Fruit fly (Drosophila melanogaster) whole organism, prepupa: ENCODE results near the gene Ppcs.

Source experiments
- Blimp-1 ChIP-seq: fragments of 200-800 bp; sonication (Bioruptor generic); optimal IDR thresholded peaks from 3 replicates; lab custom pipeline; 2017; ENCODE audit warnings: missing biosample characterization, missing genetic modification characterization, mild to moderate bottlenecking, moderate library complexity, missing genetic modification reagents
- CG10631 ChIP-seq: fragments of 200-800 bp; sonication (Bioruptor generic); optimal IDR thresholded peaks from 2 replicates; lab custom pipeline; 2016; ENCODE audit warnings: missing biosample characterization, missing genetic modification characterization
- CG11294 ChIP-seq: fragments of 200-800 bp; sonication (Bioruptor generic); IDR thresholded peaks from 2 replicates; pipeline ENCODE4 v1.3.6; 2022; ENCODE audit warnings: missing biosample characterization, missing genetic modification characterization
- CG11762 ChIP-seq: fragments of 200-800 bp; sonication (Bioruptor generic); optimal IDR thresholded peaks from 3 replicates; lab custom pipeline; 2016; ENCODE audit warnings: missing biosample characterization, missing genetic modification characterization; ENCODE audit not compliant: insufficient read depth
- CG11902 ChIP-seq: fragments of 200-800 bp; sonication (Bioruptor generic); optimal IDR thresholded peaks from 3 replicates; lab custom pipeline; 2016; ENCODE audit warnings: missing biosample characterization, missing genetic modification characterization
- CG15336 ChIP-seq: fragments of 200-800 bp; sonication (Bioruptor generic); IDR thresholded peaks from 2 replicates; pipeline ENCODE4 v1.3.6; 2022; ENCODE audit warnings: missing biosample characterization, missing genetic modification characterization
- CG1621 ChIP-seq: fragments of 200-800 bp; sonication (Bioruptor generic); optimal IDR thresholded peaks from 3 replicates; lab custom pipeline; 2018; ENCODE audit warnings: missing biosample characterization, mild to moderate bottlenecking, missing genetic modification characterization
- CG16779 ChIP-seq: fragments of 200-800 bp; sonication (Bioruptor generic); optimal IDR thresholded peaks from 3 replicates; lab custom pipeline; 2017; ENCODE audit warnings: missing biosample characterization, mild to moderate bottlenecking, missing genetic modification characterization
- CG3032 ChIP-seq: fragments of 200-800 bp; optimal IDR thresholded peaks from 2 replicates; lab custom pipeline; 2019; ENCODE audit warnings: missing biosample characterization, mild to moderate bottlenecking, missing genetic modification characterization, moderate library complexity
- CG31627 ChIP-seq: fragments of 200-800 bp; sonication (Bioruptor generic); optimal IDR thresholded peaks from 3 replicates; lab custom pipeline; 2016; ENCODE audit warnings: missing biosample characterization, missing genetic modification characterization
- CG32006 ChIP-seq: fragments of 200-800 bp; sonication (Bioruptor generic); optimal IDR thresholded peaks from 3 replicates; lab custom pipeline; 2017; ENCODE audit warnings: missing biosample characterization, mild to moderate bottlenecking, missing genetic modification characterization
- CG34406 ChIP-seq: fragments of 200-800 bp; sonication (Bioruptor generic); optimal IDR thresholded peaks from 3 replicates; lab custom pipeline; 2016; ENCODE audit warnings: missing biosample characterization, missing genetic modification characterization
- CG3919 ChIP-seq: fragments of 200-800 bp; sonication (Bioruptor generic); optimal IDR thresholded peaks from 3 replicates; lab custom pipeline; 2016; ENCODE audit warnings: missing biosample characterization, missing genetic modification characterization
- CG6276 ChIP-seq: fragments of 200-800 bp; sonication (Bioruptor generic); optimal IDR thresholded peaks from 2 replicates; lab custom pipeline; 2017; ENCODE audit warnings: missing biosample characterization, mild to moderate bottlenecking, missing genetic modification characterization
- CG6792 ChIP-seq: fragments of 200-800 bp; sonication (Bioruptor generic); optimal IDR thresholded peaks from 3 replicates; lab custom pipeline; 2016; ENCODE audit warnings: missing biosample characterization, missing genetic modification characterization
- CG6808 ChIP-seq: fragments of 200-800 bp; sonication (Bioruptor generic); optimal IDR thresholded peaks from 3 replicates; lab custom pipeline; 2017; ENCODE audit warnings: missing biosample characterization, missing genetic modification characterization, mild to moderate bottlenecking, moderate library complexity, missing genetic modification reagents
- CG8119 ChIP-seq: fragments of 200-800 bp; sonication (Bioruptor generic); IDR thresholded peaks from 3 replicates; pipeline ENCODE4 v1.3.6; 2022; ENCODE audit warnings: missing biosample characterization, missing genetic modification characterization
- CG8319 ChIP-seq: fragments of 200-800 bp; sonication (Bioruptor generic); optimal IDR thresholded peaks from 3 replicates; lab custom pipeline; 2016; ENCODE audit warnings: missing biosample characterization, missing genetic modification characterization
- CG8632 ChIP-seq: fragments of 200-800 bp; sonication (Bioruptor generic); optimal IDR thresholded peaks from 3 replicates; lab custom pipeline; 2016; ENCODE audit warnings: missing biosample characterization, missing genetic modification characterization
- CG9139 ChIP-seq: fragments of 200-800 bp; sonication (Bioruptor generic); optimal IDR thresholded peaks from 3 replicates; lab custom pipeline; 2017; ENCODE audit warnings: missing biosample characterization, mild to moderate bottlenecking, missing genetic modification characterization
- Eip75B ChIP-seq: fragments of 200-800 bp; sonication (Bioruptor generic); optimal IDR thresholded peaks from 3 replicates; lab custom pipeline; 2016; ENCODE audit warnings: missing biosample characterization, missing genetic modification characterization
- Ets21C ChIP-seq: fragments of 200-800 bp; sonication (Bioruptor generic); optimal IDR thresholded peaks from 3 replicates; lab custom pipeline; 2016; ENCODE audit warnings: missing biosample characterization, missing genetic modification characterization
- Gug ChIP-seq: fragments of 200-800 bp; sonication (Bioruptor generic); IDR thresholded peaks from 2 replicates; pipeline ENCODE4 v1.3.6; 2022; ENCODE audit warnings: missing biosample characterization, missing genetic modification characterization
- Hr38 ChIP-seq: sonication (Bioruptor generic); optimal IDR thresholded peaks from 2 replicates; lab custom pipeline; 2016; ENCODE audit warnings: missing biosample characterization, missing genetic modification characterization
- Hr39 ChIP-seq: fragments of 200-800 bp; sonication (Bioruptor generic); optimal IDR thresholded peaks from 2 replicates; lab custom pipeline; 2016; ENCODE audit warnings: missing biosample characterization, missing genetic modification characterization
- Hr4 ChIP-seq: fragments of 200-800 bp; sonication (Bioruptor generic); optimal IDR thresholded peaks from 3 replicates; lab custom pipeline; 2016; ENCODE audit warnings: missing biosample characterization, missing genetic modification characterization
- Lpt ChIP-seq: fragments of 200-800 bp; sonication (Bioruptor generic); optimal IDR thresholded peaks from 3 replicates; lab custom pipeline; 2016; ENCODE audit warnings: missing biosample characterization, missing genetic modification characterization
- OdsH ChIP-seq: fragments of 200-800 bp; sonication (Bioruptor generic); optimal IDR thresholded peaks from 3 replicates; lab custom pipeline; 2016; ENCODE audit warnings: missing biosample characterization, missing genetic modification characterization
- Smox ChIP-seq: fragments of 200-800 bp; sonication (Bioruptor generic); optimal IDR thresholded peaks from 3 replicates; lab custom pipeline; 2016; ENCODE audit warnings: missing biosample characterization, missing genetic modification characterization
- Sox102F ChIP-seq: fragments of 200-800 bp; sonication (Bioruptor generic); optimal IDR thresholded peaks from 2 replicates; lab custom pipeline; 2016; ENCODE audit warnings: missing biosample characterization, mild to moderate bottlenecking, missing genetic modification characterization
- Sox14 ChIP-seq: fragments of 200-800 bp; sonication (Bioruptor generic); optimal IDR thresholded peaks from 3 replicates; lab custom pipeline; 2016; ENCODE audit warnings: missing biosample characterization, missing genetic modification characterization
- Sox15 ChIP-seq: fragments of 200-800 bp; sonication (Bioruptor generic); optimal IDR thresholded peaks from 3 replicates; lab custom pipeline; 2016; ENCODE audit warnings: missing biosample characterization, missing genetic modification characterization
- cyc ChIP-seq: fragments of 200-800 bp; sonication (Bioruptor generic); optimal IDR thresholded peaks from 3 replicates; lab custom pipeline; 2016; ENCODE audit warnings: missing biosample characterization, missing genetic modification characterization
- eg ChIP-seq: fragments of 200-800 bp; sonication (Bioruptor generic); IDR thresholded peaks from 3 replicates; pipeline ENCODE4 v1.3.6; 2022; ENCODE audit warnings: missing biosample characterization, missing genetic modification characterization
- esn ChIP-seq: fragments of 200-800 bp; sonication (Bioruptor generic); optimal IDR thresholded peaks from 2 replicates; lab custom pipeline; 2016; ENCODE audit warnings: missing biosample characterization, mild to moderate bottlenecking, missing genetic modification characterization, moderate library complexity
- fd59A ChIP-seq: fragments of 200-800 bp; sonication (Bioruptor generic); optimal IDR thresholded peaks from 2 replicates; lab custom pipeline; 2017; ENCODE audit warnings: missing biosample characterization, mild to moderate bottlenecking, missing genetic modification characterization, missing genetic modification reagents
- lz ChIP-seq: fragments of 200-800 bp; sonication (Bioruptor generic); optimal IDR thresholded peaks from 3 replicates; lab custom pipeline; 2016; ENCODE audit warnings: missing biosample characterization, missing genetic modification characterization
- net ChIP-seq: fragments of 200-800 bp; sonication (Bioruptor generic); optimal IDR thresholded peaks from 3 replicates; lab custom pipeline; 2016; ENCODE audit warnings: missing biosample characterization, missing genetic modification characterization
- pdm3 ChIP-seq: fragments of 200-800 bp; sonication (Bioruptor generic); optimal IDR thresholded peaks from 3 replicates; lab custom pipeline; 2016; ENCODE audit warnings: missing biosample characterization, missing genetic modification characterization
- spab ChIP-seq: fragments of 200-800 bp; sonication (Bioruptor generic); optimal IDR thresholded peaks from 2 replicates; lab custom pipeline; 2017; ENCODE audit warnings: missing biosample characterization, mild to moderate bottlenecking, missing genetic modification characterization, missing genetic modification reagents
- ss ChIP-seq, 2 experiments: fragments of 200-800 bp; sonication (Bioruptor generic); optimal IDR thresholded peaks; 2 replicates in 1 of 2; 3 replicates in 1 of 2; lab custom pipeline; 2017 to 2018; ENCODE audit warnings: mild to moderate bottlenecking in 2 of 2, missing biosample characterization in 2 of 2, missing genetic modification characterization in 2 of 2, moderate library complexity in 1 of 2
- svp ChIP-seq: fragments of 200-800 bp; sonication (Bioruptor generic); peaks from one replicate; lab custom pipeline; 2016; ENCODE audit warnings: missing biosample characterization, missing genetic modification characterization
- vri ChIP-seq: fragments of 200-800 bp; sonication (Bioruptor generic); optimal IDR thresholded peaks from 3 replicates; lab custom pipeline; 2016; ENCODE audit warnings: missing biosample characterization, mild to moderate bottlenecking, missing genetic modification characterization

The Ppcs gene

DNA sequence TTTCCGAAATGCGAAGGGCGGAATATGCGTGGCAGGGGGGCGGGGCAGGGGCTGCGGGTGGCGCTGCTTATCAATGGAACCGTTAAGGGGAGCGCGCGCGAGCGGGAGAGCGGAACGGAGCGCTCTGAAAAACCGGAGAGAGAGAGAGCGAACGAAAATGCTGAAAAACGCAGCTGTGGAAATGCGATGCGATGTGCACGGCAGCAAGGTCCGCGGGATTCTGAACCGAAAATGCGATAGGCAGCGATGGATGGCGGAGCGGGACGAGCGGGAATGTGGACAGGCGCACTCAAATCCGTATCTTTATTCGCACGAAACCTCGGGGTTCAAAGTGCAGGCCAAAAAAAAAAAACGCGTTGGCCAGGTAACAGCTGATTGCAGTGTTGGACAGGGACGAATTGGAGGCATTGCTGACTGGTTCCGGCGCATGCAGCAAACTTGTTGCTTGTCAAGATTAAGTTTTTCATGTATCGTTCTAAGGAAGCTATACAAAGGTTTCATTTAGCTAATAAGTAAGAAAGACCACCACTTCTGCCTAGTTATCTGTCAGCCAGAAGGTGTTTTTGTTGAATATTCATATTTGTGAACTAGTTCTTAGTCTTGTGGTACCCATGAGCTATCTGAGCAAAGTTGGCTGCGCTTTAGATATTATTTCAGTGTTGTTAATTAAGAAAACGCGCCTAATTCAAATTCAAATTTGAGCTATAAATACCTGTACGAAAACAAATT lies at the start of gene Ppcs (continued):
- TF ChIP-seq CG8632 (GFP tag; lab: Kevin White, UChicago) (peak; percentile 46), CG3919 (GFP tag; lab: Kevin White, UChicago) (peak; percentile 84), vri (GFP tag; lab: Kevin White, UChicago) (peak; percentile 52), CG6808 (GFP tag; lab: Kevin White, UChicago) (peak; percentile 99), CG11762 (GFP tag; lab: Kevin White, UChicago) (peak; percentile 66), CG16779 (tag; lab: Kevin White, UChicago) (peak; percentile 91), CG11902 (GFP tag; lab: Kevin White, UChicago) (no peak), ss (GFP tag; optimal IDR thresholded peaks at IDR 0.05; lab: Kevin White, UChicago) (peak; percentile 94 to 95), spab (peak; percentile 80)

DNA sequence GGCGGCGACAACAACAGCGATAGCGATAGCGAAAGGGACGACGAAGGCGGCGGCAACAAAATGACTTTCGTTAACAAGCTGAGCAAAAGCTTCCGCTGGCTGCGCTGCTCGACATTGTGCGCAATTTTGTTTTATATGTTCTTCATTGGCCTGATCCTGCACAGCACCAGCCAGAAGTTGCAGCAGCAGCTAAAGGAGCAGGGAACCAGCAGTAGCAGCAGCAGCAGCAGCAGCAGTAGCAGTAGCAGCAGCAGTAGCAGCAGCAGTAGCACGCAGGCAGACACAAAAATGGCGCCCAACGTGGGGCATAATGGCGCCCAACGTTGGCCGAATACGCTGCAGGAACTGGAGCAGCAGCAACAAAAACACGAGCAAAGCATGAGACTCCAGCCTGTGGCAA lies 42.3 kb upstream of the Ppcs start:
- TF ChIP-seq esn (GFP tag; lab: Kevin White, UChicago) = no peak
- no peak for TF ChIP-seq spab
- TF ChIP-seq CG11902 (GFP tag; lab: Kevin White, UChicago) = no peak
- no peak for TF ChIP-seq CG10631 (GFP tag; lab: Kevin White, UChicago)
- no peak for TF ChIP-seq CG15336
- TF ChIP-seq CG1621 (tag; lab: Kevin White, UChicago) = no peak
- TF ChIP-seq Eip75B = no peak
- TF ChIP-seq ss (GFP tag; optimal IDR thresholded peaks at IDR 0.05; lab: Kevin White, UChicago) = no peak
- no peak for TF ChIP-seq Sox14 (GFP tag; lab: Kevin White, UChicago)
- TF ChIP-seq CG6276 (GFP tag; lab: Kevin White, UChicago) = no peak
- TF ChIP-seq CG32006 (GFP tag; lab: Kevin White, UChicago) = no peak

DNA sequence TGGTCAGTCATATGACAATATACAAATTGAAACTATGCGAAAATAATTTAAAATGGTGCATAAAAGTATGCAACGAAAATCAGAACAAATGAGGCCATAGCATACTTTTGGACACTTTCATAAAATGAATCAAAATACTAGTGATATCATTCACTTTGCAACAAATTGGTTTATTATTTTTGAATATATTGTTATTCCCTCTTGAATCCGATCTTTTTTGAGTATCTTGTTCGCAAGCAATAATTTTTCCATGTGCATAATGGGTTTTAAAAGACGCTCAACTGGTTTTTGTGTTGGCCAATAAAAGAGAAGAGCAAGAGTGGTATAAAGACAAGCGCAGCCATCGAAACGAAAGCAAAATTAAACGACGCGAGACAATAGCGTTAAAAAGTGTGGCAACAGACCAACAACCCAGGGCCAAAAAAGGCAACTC lies 40.0 kb upstream of the Ppcs start:
- TF ChIP-seq Lpt (GFP tag; lab: Kevin White, UChicago) (peak; percentile 85), CG9139 (GFP tag; lab: Kevin White, UChicago) (no peak), Hr4 (GFP tag; lab: Kevin White, UChicago) (peak; percentile 88), CG34406 (peak; percentile 80), CG11294 (GFP tag; lab: Robert Waterston, UW) (no peak), CG8319 (GFP tag; lab: Kevin White, UChicago) (peak; percentile 63), pdm3 (GFP tag; lab: Kevin White, UChicago) (peak; percentile 86), CG31627 (GFP tag; lab: Kevin White, UChicago) (peak; percentile 88), CG8119 (GFP tag; lab: Robert Waterston, UW) (peak; percentile 87), Sox15 (peak; percentile 74), Eip75B (peak; percentile 72), fd59A (GFP tag; lab: Kevin White, UChicago) (peak; percentile 86), Hr38 (GFP tag; lab: Kevin White, UChicago) (no peak), Smox (GFP tag; lab: Kevin White, UChicago) (peak; percentile 85), Ets21C (GFP tag; lab: Kevin White, UChicago) (peak; percentile 64), svp (GFP tag; lab: Kevin White, UChicago) (peak; percentile 83), CG1621 (tag; lab: Kevin White, UChicago) (peak; percentile 68), CG3919 (GFP tag; lab: Kevin White, UChicago) (peak; percentile 90), CG6792 (GFP tag; lab: Kevin White, UChicago) (peak; percentile 82), CG6276 (GFP tag; lab: Kevin White, UChicago) (peak; percentile 77), Blimp-1 (peak; percentile 78), CG15336 (peak; percentile 74), lz (GFP tag; lab: Kevin White, UChicago) (peak; percentile 84), CG3032 (peak; percentile 76), Sox102F (GFP tag; lab: Kevin White, UChicago) (peak; percentile 87), CG6808 (GFP tag; lab: Kevin White, UChicago) (peak; percentile 84), CG8632 (GFP tag; lab: Kevin White, UChicago) (peak; percentile 76), net (GFP tag; lab: Kevin White, UChicago) (peak; percentile 84), CG16779 (tag; lab: Kevin White, UChicago) (peak; percentile 55), Gug (GFP tag; lab: Robert Waterston, UW) (no peak), cyc (GFP tag; lab: Kevin White, UChicago) (peak; percentile 77), CG32006 (GFP tag; lab: Kevin White, UChicago) (peak; percentile 94), vri (GFP tag; lab: Kevin White, UChicago) (peak; percentile 76), ss (GFP tag; optimal IDR thresholded peaks at IDR 0.05; lab: Kevin White, UChicago) (peak in 1 of 2 experiments; percentile 82), eg (GFP tag; lab: Robert Waterston, UW) (peak; percentile 54; the same call in 1 of the 3 replicates), spab (peak; percentile 61), OdsH (GFP tag; lab: Kevin White, UChicago) (peak; percentile 83), Hr39 (peak; percentile 84), CG11762 (GFP tag; lab: Kevin White, UChicago) (peak; percentile 66)
